Worm (Caenorhabditis elegans): Measurements from ENCODE around the gene K02A6.2.

ce11 chrX:8216957-8217356, 7.9 kb downstream of the K02A6.2 start:
- TF ChIP-seq pag-3 (tag; optimal IDR thresholded peaks at IDR 0.05; ENCODE audit: borderline replicate concordance, insufficient read depth) (no peak), sox-4 (tag; optimal IDR thresholded peaks at IDR 0.05) (no peak)

All from whole organism, L1 larva.